Worm (Caenorhabditis elegans) whole organism, L3 larva: ENCODE measurements around the gene H12I19.115.
A peak's percentile ranks its signal among the peaks of the same experiment; 100 is the strongest.

Experiments
- ZK546.5 ChIP-seq: sonication (generic microtip); optimal IDR thresholded peaks from 2 replicates; lab custom pipeline; 2017; ENCODE audit warnings: missing biosample characterization, missing genetic modification characterization
- aly-2 ChIP-seq: fragments of 150-350 bp; optimal IDR thresholded peaks from 2 replicates; lab custom pipeline; 2014; ENCODE audit warnings: missing biosample characterization, missing genetic modification characterization
- ceh-16 ChIP-seq: sonication (generic microtip); optimal IDR thresholded peaks from 2 replicates; lab custom pipeline; 2017; ENCODE audit warnings: missing biosample characterization, missing genetic modification characterization
- ceh-82 ChIP-seq: fragments of 150-350 bp; optimal IDR thresholded peaks from 2 replicates; lab custom pipeline; 2014; ENCODE audit warnings: missing biosample characterization, missing genetic modification characterization
- daf-12 ChIP-seq: fragments of 150-350 bp; optimal IDR thresholded peaks from 2 replicates; lab custom pipeline; 2014; ENCODE audit warnings: missing biosample characterization, missing genetic modification reagents, missing genetic modification characterization
- egl-27 ChIP-seq: sonication (generic microtip); optimal IDR thresholded peaks from 4 replicates; lab custom pipeline; 2017; ENCODE audit warnings: missing biosample characterization, missing genetic modification reagents, missing genetic modification characterization
- egl-5 ChIP-seq: fragments of 150-350 bp; optimal IDR thresholded peaks from 2 replicates; lab custom pipeline; 2017; ENCODE audit warnings: missing biosample characterization, missing genetic modification reagents, missing genetic modification characterization, inconsistent platforms
- elt-2 ChIP-seq: sonication (generic microtip); optimal IDR thresholded peaks from 2 replicates; lab custom pipeline; 2016; ENCODE audit warnings: missing genetic modification reagents, mild to moderate bottlenecking, missing genetic modification characterization, missing compliant biosample characterization
- eor-1 ChIP-seq, 2 experiments: fragments of 150-350 bp; optimal IDR thresholded peaks; 2 replicates each; lab custom pipeline; 2014 to 2018; ENCODE audit warnings: missing biosample characterization in 2 of 2, missing genetic modification characterization in 2 of 2
- fkh-2 ChIP-seq: fragments of 150-350 bp; optimal IDR thresholded peaks from 2 replicates; lab custom pipeline; 2014; ENCODE audit warnings: missing biosample characterization, missing genetic modification reagents, missing genetic modification characterization
- fos-1 ChIP-seq: fragments of 150-350 bp; optimal IDR thresholded peaks from 2 replicates; lab custom pipeline; 2014; ENCODE audit warnings: missing biosample characterization, missing genetic modification characterization
- hmg-11 ChIP-seq: sonication (generic microtip); optimal IDR thresholded peaks from 2 replicates; lab custom pipeline; 2016; ENCODE audit warnings: missing genetic modification characterization, missing compliant biosample characterization
- lin-39 ChIP-seq: fragments of 150-350 bp; optimal IDR thresholded peaks from 2 replicates; lab custom pipeline; 2018; ENCODE audit warnings: missing biosample characterization, missing genetic modification reagents, missing genetic modification characterization
- mdl-1 ChIP-seq: fragments of 150-350 bp; optimal IDR thresholded peaks from 2 replicates; lab custom pipeline; 2014; ENCODE audit warnings: missing biosample characterization, missing genetic modification characterization
- mml-1 ChIP-seq: fragments of 150-350 bp; sonication (generic microtip); optimal IDR thresholded peaks from 3 replicates; lab custom pipeline; 2014; ENCODE audit warnings: missing biosample characterization, missing genetic modification characterization
- nfya-1 ChIP-seq: sonication (generic microtip); optimal IDR thresholded peaks from 2 replicates; lab custom pipeline; 2017; ENCODE audit warnings: missing genetic modification characterization, mild to moderate bottlenecking, missing compliant biosample characterization, antibody characterized with exemption, moderate library complexity; ENCODE audit not compliant: insufficient read depth
- nhr-11 ChIP-seq: fragments of 150-350 bp; optimal IDR thresholded peaks from 2 replicates; lab custom pipeline; 2014; ENCODE audit warnings: missing biosample characterization, missing genetic modification characterization
- nhr-12 ChIP-seq: fragments of 150-350 bp; optimal IDR thresholded peaks from 2 replicates; lab custom pipeline; 2014; ENCODE audit warnings: missing biosample characterization, missing genetic modification characterization
- nhr-237 ChIP-seq: fragments of 150-350 bp; optimal IDR thresholded peaks from 2 replicates; lab custom pipeline; 2014; ENCODE audit warnings: missing biosample characterization, missing genetic modification characterization
- nhr-25 ChIP-seq: sonication (generic microtip); optimal IDR thresholded peaks from 2 replicates; lab custom pipeline; 2017; ENCODE audit warnings: missing biosample characterization, missing genetic modification characterization
- nhr-28 ChIP-seq: fragments of 150-350 bp; optimal IDR thresholded peaks from 2 replicates; lab custom pipeline; 2014; ENCODE audit warnings: missing biosample characterization, missing genetic modification characterization
- nhr-43 ChIP-seq: sonication (generic microtip); optimal IDR thresholded peaks from 2 replicates; lab custom pipeline; 2016; ENCODE audit warnings: mild to moderate bottlenecking, missing genetic modification characterization, missing compliant biosample characterization; ENCODE audit not compliant: poor library complexity, severe bottlenecking
- nhr-67 ChIP-seq: fragments of 150-350 bp; optimal IDR thresholded peaks from 2 replicates; lab custom pipeline; 2014; ENCODE audit warnings: missing biosample characterization, missing genetic modification characterization
- nhr-76 ChIP-seq: fragments of 150-350 bp; sonication (generic microtip); optimal IDR thresholded peaks from 5 replicates; lab custom pipeline; 2014; ENCODE audit warnings: missing biosample characterization, missing genetic modification characterization
- nhr-77 ChIP-seq: fragments of 150-350 bp; optimal IDR thresholded peaks from 2 replicates; lab custom pipeline; 2014; ENCODE audit warnings: missing biosample characterization, missing genetic modification characterization
- pha-4 ChIP-seq: fragments of 150-350 bp; optimal IDR thresholded peaks from 2 replicates; lab custom pipeline; 2014; ENCODE audit warnings: missing biosample characterization, missing genetic modification reagents, missing genetic modification characterization
- pqm-1 ChIP-seq: fragments of 150-350 bp; optimal IDR thresholded peaks from 2 replicates; lab custom pipeline; 2017; ENCODE audit warnings: missing biosample characterization, missing genetic modification characterization, inconsistent platforms
- sea-2 ChIP-seq: fragments of 150-350 bp; sonication (generic microtip); optimal IDR thresholded peaks from 4 replicates; lab custom pipeline; 2014; ENCODE audit warnings: missing biosample characterization, missing genetic modification reagents, missing genetic modification characterization
- skn-1 ChIP-seq: fragments of 150-350 bp; optimal IDR thresholded peaks from 2 replicates; lab custom pipeline; 2014; ENCODE audit warnings: missing biosample characterization, missing genetic modification characterization
- snpc-4 ChIP-seq: fragments of 150-350 bp; optimal IDR thresholded peaks from 2 replicates; lab custom pipeline; 2014; ENCODE audit warnings: missing biosample characterization, missing genetic modification characterization
- tbx-2 ChIP-seq: sonication (generic microtip); optimal IDR thresholded peaks from 2 replicates; lab custom pipeline; 2016; ENCODE audit warnings: mild to moderate bottlenecking, missing genetic modification characterization, missing compliant biosample characterization
- unc-39 ChIP-seq: sonication (generic microtip); optimal IDR thresholded peaks from 4 replicates; lab custom pipeline; 2017; ENCODE audit warnings: missing biosample characterization, missing genetic modification characterization
- zag-1 ChIP-seq: fragments of 150-350 bp; optimal IDR thresholded peaks from 2 replicates; lab custom pipeline; 2014; ENCODE audit warnings: missing biosample characterization, missing genetic modification characterization
- ztf-11 ChIP-seq: fragments of 150-350 bp; optimal IDR thresholded peaks from 2 replicates; lab custom pipeline; 2014; ENCODE audit warnings: missing biosample characterization, missing genetic modification characterization
- ztf-4 ChIP-seq: fragments of 150-350 bp; optimal IDR thresholded peaks from 2 replicates; lab custom pipeline; 2014; ENCODE audit warnings: missing biosample characterization, missing genetic modification characterization

Gene H12I19.115

ce11 chrIV:14107647-14108046 lies 20.0 kb downstream of the H12I19.115 start:
- TF ChIP-seq pqm-1 (tag; lab: Kevin White, UChicago) (no peak), snpc-4 (tag; lab: Kevin White, UChicago) (no peak), pha-4 (no peak), fos-1 (no peak), nhr-43 (no peak), ZK546.5 (tag; lab: Kevin White, UChicago) (no peak)

ce11 chrIV:14106274-14106673 lies 21.4 kb downstream of the H12I19.115 start, which contains the start of gene ins-34:
Gene ins-34 (plus strand): TSS chrIV:14106574.
- no peak for TF ChIP-seq nhr-77
- no peak for TF ChIP-seq ztf-4 (tag; lab: Kevin White, UChicago)

- no peak for TF ChIP-seq nhr-12 (tag; lab: Kevin White, UChicago)
- TF ChIP-seq ceh-16 (tag; lab: Kevin White, UChicago): no peak
- TF ChIP-seq nhr-77: no peak
- no peak for TF ChIP-seq nhr-28
- TF ChIP-seq nhr-11: no peak
- no peak for TF ChIP-seq pha-4
- no peak for TF ChIP-seq nhr-237 (tag; lab: Kevin White, UChicago)
- TF ChIP-seq snpc-4 (tag; lab: Kevin White, UChicago): no peak
- TF ChIP-seq mdl-1 (tag; lab: Kevin White, UChicago): no peak
- TF ChIP-seq daf-12: no peak
- TF ChIP-seq egl-27 (tag; lab: Kevin White, UChicago): no peak
- TF ChIP-seq unc-39: no peak
- TF ChIP-seq lin-39: no peak
- TF ChIP-seq zag-1: no peak
- TF ChIP-seq hmg-11 (tag; lab: Kevin White, UChicago): no peak
- no peak for TF ChIP-seq eor-1 (tag; optimal IDR thresholded peaks at IDR 0.05; lab: Kevin White, UChicago)
Observed at ce11 chrIV:14104745-14105144, 22.9 kb downstream of the H12I19.115 start.

- TF ChIP-seq pha-4 (peak; percentile 91), skn-1 (peak; percentile 3), zag-1 (no peak), elt-2 (tag; lab: Kevin White, UChicago) (peak; percentile 11), sea-2 (no peak), pqm-1 (tag; lab: Kevin White, UChicago) (peak; percentile 8)
Observed at ce11 chrIV:14103054-14103453, 24.6 kb downstream of the H12I19.115 start, which contains the start of gene F52B11.5. Gene F52B11.5 (minus strand): TSS chrIV:14103231.

- TF ChIP-seq ztf-4 (tag; lab: Kevin White, UChicago) (no peak), nhr-25 (tag; lab: Kevin White, UChicago) (peak; percentile 12), mml-1 (tag; lab: Kevin White, UChicago) (no peak), elt-2 (tag; lab: Kevin White, UChicago) (no peak), pqm-1 (tag; lab: Kevin White, UChicago) (no peak), nhr-12 (tag; lab: Kevin White, UChicago) (no peak)
Observed at ce11 chrIV:14099256-14099655, 28.4 kb downstream of the H12I19.115 start, which contains the start of gene col-133. Gene col-133 (minus strand): TSS chrIV:14099356.

ce11 chrIV:14098540-14099098 lies 29.0 kb downstream of the H12I19.115 start:
- TF ChIP-seq mml-1 (tag; lab: Kevin White, UChicago) (no peak), mdl-1 (tag; lab: Kevin White, UChicago) (no peak), nhr-67 (tag; lab: Kevin White, UChicago) (no peak), tbx-2 (tag; lab: Kevin White, UChicago) (no peak), fkh-2 (tag; lab: Kevin White, UChicago) (no peak), nhr-77 (no peak), snpc-4 (tag; lab: Kevin White, UChicago) (no peak), nhr-43 (no peak), ZK546.5 (tag; lab: Kevin White, UChicago) (no peak), ztf-11 (tag; lab: Kevin White, UChicago) (no peak), ztf-4 (tag; lab: Kevin White, UChicago) (no peak), nhr-76 (tag; lab: Kevin White, UChicago) (no peak), nhr-28 (no peak), egl-5 (tag; lab: Kevin White, UChicago) (no peak), nfya-1 (tag; lab: Kevin White, UChicago) (no peak), pqm-1 (tag; lab: Kevin White, UChicago) (no peak), ceh-82 (tag; lab: Kevin White, UChicago) (no peak), aly-2 (tag; lab: Kevin White, UChicago) (no peak)
